Fruit fly (Drosophila melanogaster) whole organism, embryonic: Measurements from ENCODE around the gene CG33695.

ENCODE experiments used
- CG10366 ChIP-seq: fragments of 200-800 bp; sonication (Bioruptor generic); IDR thresholded peaks from 2 replicates; pipeline ENCODE4 v1.3.6; 2022; ENCODE audit warnings: missing biosample characterization, missing genetic modification characterization
- CG12299 ChIP-seq: fragments of 200-800 bp; sonication (Bioruptor generic); optimal IDR thresholded peaks from 2 replicates; lab custom pipeline; 2018; ENCODE audit warnings: missing biosample characterization, mild to moderate bottlenecking, missing genetic modification characterization
- CG1233 ChIP-seq: fragments of 200-800 bp; sonication (Bioruptor generic); optimal IDR thresholded peaks from 4 replicates; lab custom pipeline; 2018; ENCODE audit warnings: missing biosample characterization, mild to moderate bottlenecking, missing genetic modification characterization
- CG12391 ChIP-seq: fragments of 200-800 bp; sonication (Bioruptor generic); optimal IDR thresholded peaks from 3 replicates; lab custom pipeline; 2018; ENCODE audit warnings: missing biosample characterization, mild to moderate bottlenecking, missing genetic modification characterization, moderate library complexity
- CG12942 ChIP-seq: fragments of 200-800 bp; sonication (Bioruptor generic); optimal IDR thresholded peaks from 3 replicates; lab custom pipeline; 2016; ENCODE audit warnings: missing biosample characterization, missing genetic modification characterization
- CG15073 ChIP-seq: fragments of 200-800 bp; sonication (Bioruptor generic); optimal IDR thresholded peaks from 2 replicates; lab custom pipeline; 2016; ENCODE audit warnings: missing biosample characterization, missing genetic modification characterization
- CG1602 ChIP-seq: fragments of 200-800 bp; sonication (Bioruptor generic); optimal IDR thresholded peaks from 3 replicates; lab custom pipeline; 2016; ENCODE audit warnings: missing biosample characterization, missing genetic modification characterization
- CG16863 ChIP-seq: fragments of 200-800 bp; sonication (Bioruptor generic); optimal IDR thresholded peaks from 3 replicates; lab custom pipeline; 2016; ENCODE audit warnings: missing biosample characterization, missing genetic modification characterization
- CG17361 ChIP-seq: fragments of 200-800 bp; sonication (Bioruptor generic); IDR thresholded peaks from 3 replicates; pipeline ENCODE4 v1.3.6; 2022; ENCODE audit warnings: missing biosample characterization, missing genetic modification characterization
- CG17612 ChIP-seq: fragments of 200-800 bp; sonication (Bioruptor generic); IDR thresholded peaks from 2 replicates; pipeline ENCODE4 v1.3.6; 2022; ENCODE audit warnings: missing biosample characterization, missing genetic modification characterization
- CG2199 ChIP-seq: fragments of 200-800 bp; sonication (Bioruptor generic); IDR thresholded peaks from 3 replicates; pipeline ENCODE4 v1.3.6; 2022; ENCODE audit warnings: missing biosample characterization, missing genetic modification characterization
- CG30020 ChIP-seq: fragments of 200-800 bp; optimal IDR thresholded peaks from 2 replicates; lab custom pipeline; 2019; ENCODE audit warnings: missing biosample characterization, mild to moderate bottlenecking, missing genetic modification characterization, moderate library complexity
- CG31441 ChIP-seq: fragments of 200-800 bp; sonication (Bioruptor generic); IDR thresholded peaks from 2 replicates; pipeline ENCODE4 v1.3.6; 2022; ENCODE audit warnings: missing biosample characterization, missing genetic modification characterization
- CG3407 ChIP-seq: fragments of 200-800 bp; sonication (Bioruptor generic); optimal IDR thresholded peaks from 2 replicates; lab custom pipeline; 2018; ENCODE audit warnings: missing biosample characterization, mild to moderate bottlenecking, missing genetic modification characterization
- CG4820 ChIP-seq: fragments of 200-800 bp; sonication (Bioruptor generic); optimal IDR thresholded peaks from 3 replicates; lab custom pipeline; 2016; ENCODE audit warnings: missing biosample characterization, missing genetic modification characterization
- CG5953 ChIP-seq: fragments of 200-800 bp; sonication (Bioruptor generic); IDR thresholded peaks from 2 replicates; pipeline ENCODE4 v1.3.6; 2022; ENCODE audit warnings: missing biosample characterization, missing genetic modification characterization
- CG7928 ChIP-seq: fragments of 200-800 bp; sonication (Bioruptor generic); optimal IDR thresholded peaks from 2 replicates; lab custom pipeline; 2017; ENCODE audit warnings: missing biosample characterization, mild to moderate bottlenecking, missing genetic modification characterization
- CG7963 ChIP-seq: fragments of 200-800 bp; sonication (Bioruptor generic); IDR thresholded peaks from 3 replicates; pipeline ENCODE4 v1.3.6; 2022; ENCODE audit warnings: missing biosample characterization, missing genetic modification characterization; ENCODE audit not compliant: partially characterized antibody
- CG8765 ChIP-seq: fragments of 200-800 bp; sonication (Bioruptor generic); IDR thresholded peaks from 2 replicates; pipeline ENCODE4 v1.3.6; 2022; ENCODE audit warnings: missing biosample characterization, missing genetic modification characterization
- CG9215 ChIP-seq: fragments of 200-800 bp; sonication (Bioruptor generic); IDR thresholded peaks from 2 replicates; pipeline ENCODE4 v1.3.6; 2022; ENCODE audit warnings: missing biosample characterization, missing genetic modification characterization
- E2f1 ChIP-seq: fragments of 200-800 bp; sonication (Bioruptor generic); IDR thresholded peaks from 2 replicates; pipeline ENCODE4 v1.3.6; 2022; ENCODE audit warnings: missing biosample characterization, missing genetic modification characterization
- ERR ChIP-seq: fragments of 200-800 bp; sonication (Bioruptor generic); optimal IDR thresholded peaks from 2 replicates; lab custom pipeline; 2016; ENCODE audit warnings: missing biosample characterization, missing genetic modification characterization
- Hr51 ChIP-seq, 2 experiments: fragments of 200-800 bp; sonication (Bioruptor generic); optimal IDR thresholded peaks; 2 replicates in 1 of 2; 3 replicates in 1 of 2; lab custom pipeline; 2016 to 2018; ENCODE audit warnings: missing biosample characterization in 2 of 2, missing genetic modification characterization in 2 of 2, mild to moderate bottlenecking in 1 of 2, moderate library complexity in 1 of 2
- Kr ChIP-seq: fragments of 200-800 bp; sonication (Bioruptor generic); optimal IDR thresholded peaks from 2 replicates; lab custom pipeline; 2017; ENCODE audit warnings: missing biosample characterization, mild to moderate bottlenecking, missing genetic modification characterization
- Lim3 ChIP-seq: fragments of 200-800 bp; sonication (Bioruptor generic); IDR thresholded peaks from 2 replicates; pipeline ENCODE4 v1.3.6; 2022; ENCODE audit warnings: missing biosample characterization, missing genetic modification characterization
- Mad ChIP-seq: fragments of 200-800 bp; sonication (Bioruptor generic); optimal IDR thresholded peaks from 2 replicates; lab custom pipeline; 2016; ENCODE audit warnings: missing biosample characterization, missing genetic modification characterization
- NfI ChIP-seq: fragments of 200-800 bp; sonication (Bioruptor generic); optimal IDR thresholded peaks from 3 replicates; lab custom pipeline; 2018; ENCODE audit warnings: missing biosample characterization, mild to moderate bottlenecking, missing genetic modification characterization, moderate library complexity
- Six4 ChIP-seq: fragments of 200-800 bp; sonication (Bioruptor generic); optimal IDR thresholded peaks from 2 replicates; lab custom pipeline; 2016; ENCODE audit warnings: missing biosample characterization, missing genetic modification characterization
- Sox102F ChIP-seq: fragments of 200-800 bp; sonication (Bioruptor generic); optimal IDR thresholded peaks from 2 replicates; lab custom pipeline; 2018; ENCODE audit warnings: missing biosample characterization, mild to moderate bottlenecking, missing genetic modification characterization, moderate library complexity
- Tbp ChIP-seq: fragments of >200 bp; optimal IDR thresholded peaks from 2 replicates; lab custom pipeline; 2018; ENCODE audit warnings: missing biosample characterization, missing genetic modification characterization
- YL-1 ChIP-seq: fragments of 200-800 bp; sonication (Bioruptor generic); optimal IDR thresholded peaks from 3 replicates; lab custom pipeline; 2017; ENCODE audit warnings: missing biosample characterization, mild to moderate bottlenecking, missing genetic modification characterization
- btn ChIP-seq: fragments of 200-800 bp; sonication (Bioruptor generic); optimal IDR thresholded peaks from 2 replicates; lab custom pipeline; 2016; ENCODE audit warnings: missing biosample characterization, missing genetic modification characterization
- cato ChIP-seq: fragments of 200-800 bp; sonication (Bioruptor generic); optimal IDR thresholded peaks from 2 replicates; lab custom pipeline; 2016; ENCODE audit warnings: missing biosample characterization, missing genetic modification characterization, borderline replicate concordance
- chif ChIP-seq, 2 experiments: fragments of 200-800 bp; sonication (Bioruptor generic); optimal IDR thresholded peaks; 3 replicates each; lab custom pipeline; 2016; ENCODE audit warnings: missing biosample characterization in 2 of 2, missing genetic modification characterization in 2 of 2
- chm ChIP-seq: fragments of 200-800 bp; sonication (Bioruptor generic); IDR thresholded peaks from 2 replicates; pipeline ENCODE4 v1.3.6; 2022; ENCODE audit warnings: missing biosample characterization, missing genetic modification characterization
- croc ChIP-seq: fragments of 200-800 bp; sonication (Bioruptor generic); conservative IDR thresholded peaks from 3 replicates; pipeline ENCODE4 v1.3.6; 2022; ENCODE audit warnings: missing biosample characterization, missing genetic modification characterization
- dysf ChIP-seq: fragments of 200-800 bp; sonication (Bioruptor generic); IDR thresholded peaks from 3 replicates; pipeline ENCODE4 v1.3.6; 2022; ENCODE audit warnings: missing biosample characterization, missing genetic modification characterization
- en ChIP-seq: fragments of 200-800 bp; sonication (Bioruptor generic); optimal IDR thresholded peaks from 2 replicates; lab custom pipeline; 2016; ENCODE audit warnings: missing biosample characterization, missing genetic modification characterization
- gcm ChIP-seq: fragments of 200-800 bp; sonication (Bioruptor generic); optimal IDR thresholded peaks from 2 replicates; lab custom pipeline; 2019; ENCODE audit warnings: missing biosample characterization, mild to moderate bottlenecking, missing genetic modification characterization, moderate library complexity
- gem ChIP-seq: fragments of 200-800 bp; sonication (Bioruptor generic); optimal IDR thresholded peaks from 2 replicates; lab custom pipeline; 2019; ENCODE audit warnings: missing biosample characterization, mild to moderate bottlenecking, missing genetic modification characterization, moderate library complexity
- gsb ChIP-seq: fragments of 200-800 bp; sonication (Bioruptor generic); IDR thresholded peaks from 2 replicates; pipeline ENCODE4 v1.3.6; 2022; ENCODE audit warnings: missing biosample characterization, missing genetic modification characterization
- ham ChIP-seq: fragments of 200-800 bp; sonication (Bioruptor generic); IDR thresholded peaks from 2 replicates; pipeline ENCODE4 v1.3.6; 2022; ENCODE audit warnings: missing biosample characterization, missing genetic modification characterization
- nerfin-2 ChIP-seq: fragments of 200-800 bp; sonication (Bioruptor generic); IDR thresholded peaks from 2 replicates; pipeline ENCODE4 v1.3.6; 2022; ENCODE audit warnings: missing biosample characterization, missing genetic modification characterization; ENCODE audit not compliant: partially characterized antibody
- p53 ChIP-seq: fragments of 200-800 bp; sonication (Bioruptor generic); optimal IDR thresholded peaks from 2 replicates; lab custom pipeline; 2016; ENCODE audit warnings: missing biosample characterization, missing genetic modification characterization
- pum ChIP-seq: fragments of 200-800 bp; sonication (Bioruptor generic); optimal IDR thresholded peaks from 2 replicates; lab custom pipeline; 2016; ENCODE audit warnings: missing biosample characterization, missing genetic modification characterization
- ro ChIP-seq: fragments of 200-800 bp; sonication (Bioruptor generic); IDR thresholded peaks from 2 replicates; pipeline ENCODE4 v1.3.6; 2022; ENCODE audit warnings: missing biosample characterization, missing genetic modification characterization
- sima ChIP-seq: fragments of 200-800 bp; sonication (Bioruptor generic); optimal IDR thresholded peaks from 2 replicates; lab custom pipeline; 2016; ENCODE audit warnings: missing biosample characterization, missing genetic modification characterization
- sug ChIP-seq: fragments of 200-800 bp; optimal IDR thresholded peaks from 2 replicates; lab custom pipeline; 2019; ENCODE audit warnings: missing biosample characterization, mild to moderate bottlenecking, missing genetic modification characterization, moderate library complexity
- tap ChIP-seq: fragments of 200-800 bp; optimal IDR thresholded peaks from 3 replicates; lab custom pipeline; 2019; ENCODE audit warnings: missing biosample characterization, mild to moderate bottlenecking, missing genetic modification characterization, moderate library complexity
- toy ChIP-seq: fragments of 200-800 bp; sonication (Bioruptor generic); IDR thresholded peaks from 2 replicates; pipeline ENCODE4 v1.3.6; 2022; ENCODE audit warnings: missing biosample characterization, missing genetic modification characterization
- vnd ChIP-seq: fragments of 200-800 bp; sonication (Bioruptor generic); IDR thresholded peaks from 3 replicates; pipeline ENCODE4 v1.3.6; 2022; ENCODE audit warnings: missing biosample characterization, missing genetic modification characterization; ENCODE audit not compliant: partially characterized antibody
- z ChIP-seq: fragments of 200-800 bp; sonication (Bioruptor generic); IDR thresholded peaks from 3 replicates; pipeline ENCODE4 v1.3.6; 2022; ENCODE audit warnings: missing biosample characterization, missing genetic modification characterization

Gene CG33695

dm6 chr2L:11277927-11278351 is at the start of gene CG33695 (continued):
- TF ChIP-seq Mad (GFP tag; lab: Kevin White, UChicago) (peak; percentile 61), btn (GFP tag; lab: Kevin White, UChicago) (peak; percentile 24), CG17612 (no peak), Hr51 (GFP tag; optimal IDR thresholded peaks at IDR 0.05; lab: Kevin White, UChicago) (peak in 1 of 2 experiments; percentile 61), CG8765 (GFP tag; lab: Robert Waterston, UW) (no peak), dysf (GFP tag; lab: Robert Waterston, UW) (peak; percentile 53; the same call in 1 of the 3 replicates), sug (tag; lab: Kevin White, UChicago) (peak; percentile 64), pum (GFP tag; lab: Kevin White, UChicago) (peak; percentile 68), CG1602 (peak; percentile 27), en (peak; percentile 24), CG16863 (peak; percentile 58), CG12299 (tag; lab: Kevin White, UChicago) (no peak), tap (no peak), CG7928 (GFP tag; lab: Kevin White, UChicago) (no peak), CG7963 (GFP tag; lab: Robert Waterston, UW) (peak; percentile 65), CG3407 (GFP tag; lab: Kevin White, UChicago) (no peak), gcm (no peak), z (no peak), CG30020 (tag; lab: Kevin White, UChicago) (peak; percentile 5), CG4820 (GFP tag; lab: Kevin White, UChicago) (peak; percentile 56), YL-1 (peak; percentile 91), Lim3 (GFP tag; lab: Robert Waterston, UW) (no peak), sima (GFP tag; lab: Kevin White, UChicago) (peak; percentile 11), CG1233 (no peak), CG5953 (GFP tag; lab: Robert Waterston, UW) (no peak), ham (GFP tag; lab: Robert Waterston, UW) (no peak), E2f1 (GFP tag; lab: Robert Waterston, UW) (no peak; the same call in 1 of the 2 replicates), CG31441 (GFP tag; lab: Robert Waterston, UW) (no peak), CG12391 (tag; lab: Kevin White, UChicago) (peak; percentile 29), CG15073 (GFP tag; lab: Kevin White, UChicago) (no peak), vnd (GFP tag; lab: Robert Waterston, UW) (no peak; the same call in 2 of the 3 replicates), ERR (GFP tag; lab: Kevin White, UChicago) (peak; percentile 75), Sox102F (GFP tag; lab: Kevin White, UChicago) (no peak), CG10366 (GFP tag; lab: Robert Waterston, UW) (peak; percentile 28; the same call in 1 of the 2 replicates), p53 (GFP tag; lab: Kevin White, UChicago) (peak; percentile 43), gem (no peak), cato (GFP tag; lab: Kevin White, UChicago) (no peak), CG12942 (GFP tag; lab: Kevin White, UChicago) (peak; percentile 72), chm (GFP tag; lab: Robert Waterston, UW) (peak; percentile 65; the same call in 1 of the 2 replicates), CG2199 (GFP tag; lab: Robert Waterston, UW) (no peak), Tbp (GFP tag; lab: Kevin White, UChicago) (no peak), NfI (GFP tag; lab: Kevin White, UChicago) (peak; percentile 64), ro (GFP tag; lab: Robert Waterston, UW) (no peak), Kr (no peak), Six4 (GFP tag; lab: Kevin White, UChicago) (peak; percentile 44), nerfin-2 (peak; percentile 62), CG17361 (peak; percentile 40; the same call in 2 of the 3 replicates), toy (no peak), CG9215 (peak; percentile 48), croc (GFP tag; lab: Robert Waterston, UW) (no peak), chif (GFP tag; optimal IDR thresholded peaks at IDR 0.05; lab: Kevin White, UChicago) (peak; percentile 53 to 63), gsb (GFP tag; lab: Robert Waterston, UW) (no peak)
